Worm (Caenorhabditis elegans) whole organism, L4 larva: Measurements from ENCODE around the gene C36C9.11.

Experiments used
- madf-5 ChIP-seq, 2 experiments: fragments of 200-800 bp; sonication (Bioruptor generic); IDR thresholded peaks; 2 replicates each; pipeline ENCODE4 v1.3.6; 2022; ENCODE audit warnings: missing compliant biosample characterization in 2 of 2, missing genetic modification characterization in 2 of 2
- mdl-1 ChIP-seq, 2 experiments: fragments of 150-350 bp in 1 of 2; sonication (generic microtip) in 1 of 2; optimal IDR thresholded peaks; 2 replicates each; lab custom pipeline; 2014 to 2017; ENCODE audit warnings: missing biosample characterization in 2 of 2, missing genetic modification characterization in 2 of 2
- saeg-2 ChIP-seq: fragments of 200-800 bp; sonication (Bioruptor generic); IDR thresholded peaks from 2 replicates; pipeline ENCODE4 v1.3.6; 2022; ENCODE audit warnings: missing genetic modification reagents, missing genetic modification characterization, missing compliant biosample characterization

DNA sequence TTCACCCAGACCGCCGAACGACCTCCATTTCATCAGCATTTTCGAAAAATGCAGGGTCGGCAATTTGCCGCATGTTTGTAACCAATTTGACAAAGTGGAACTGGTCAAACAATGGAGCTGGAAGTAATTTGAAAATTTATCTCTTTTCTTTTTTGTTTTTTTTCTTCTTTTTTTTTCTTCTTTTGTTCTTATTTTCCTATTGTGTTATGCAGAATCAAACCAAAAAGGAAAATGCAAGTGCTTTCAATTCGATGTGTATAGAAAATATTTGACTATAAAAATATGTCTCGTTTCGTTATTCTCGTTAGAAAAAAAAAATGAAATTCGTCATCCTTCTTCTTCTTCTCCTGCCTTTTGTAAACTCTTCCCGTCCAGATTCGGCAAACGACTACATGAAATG lies 50.4 kb downstream of the C36C9.11 start, which contains the start of gene F07G6.10:
- no peak for TF ChIP-seq madf-5 (GFP tag; IDR thresholded peaks at IDR 0.05; lab: Robert Waterston, UW)
- TF ChIP-seq saeg-2 (GFP tag; lab: Robert Waterston, UW), result no peak
- TF ChIP-seq mdl-1 (tag; optimal IDR thresholded peaks at IDR 0.05; lab: Kevin White, UChicago), result no peak
